Fruit fly (Drosophila melanogaster) whole organism, adult: ENCODE results near the gene CG44303.
A peak's percentile ranks its signal among the peaks of the same experiment; 100 is the strongest.

Experiments
- CG11617 ChIP-seq: fragments of 200-800 bp; sonication (Bioruptor generic); optimal IDR thresholded peaks from 2 replicates; lab custom pipeline; 2017; ENCODE audit warnings: mild to moderate bottlenecking, missing biosample characterization, missing genetic modification reagents, missing genetic modification characterization
- CG12768 ChIP-seq: fragments of 200-800 bp; sonication (Bioruptor generic); optimal IDR thresholded peaks from 2 replicates; lab custom pipeline; 2017; ENCODE audit warnings: missing biosample characterization, missing genetic modification characterization, mild to moderate bottlenecking, moderate library complexity, missing genetic modification reagents
- CG14711 ChIP-seq: fragments of 200-800 bp; sonication (Bioruptor generic); optimal IDR thresholded peaks from 2 replicates; lab custom pipeline; 2018; ENCODE audit warnings: missing biosample characterization, mild to moderate bottlenecking, missing genetic modification characterization, moderate library complexity
- CG1620 ChIP-seq: fragments of 200-800 bp; sonication (Bioruptor generic); optimal IDR thresholded peaks from 2 replicates; lab custom pipeline; 2016; ENCODE audit warnings: missing biosample characterization, missing genetic modification characterization
- CG33017 ChIP-seq: fragments of 200-800 bp; sonication (Bioruptor generic); optimal IDR thresholded peaks from 2 replicates; lab custom pipeline; 2018; ENCODE audit warnings: missing biosample characterization, mild to moderate bottlenecking, missing genetic modification characterization, moderate library complexity
- CG5204 ChIP-seq: fragments of 200-800 bp; sonication (Bioruptor generic); optimal IDR thresholded peaks from 2 replicates; lab custom pipeline; 2016; ENCODE audit warnings: missing biosample characterization, missing genetic modification characterization
- CG7045 ChIP-seq: fragments of 200-800 bp; sonication (Bioruptor generic); optimal IDR thresholded peaks from 2 replicates; lab custom pipeline; 2017; ENCODE audit warnings: missing biosample characterization, mild to moderate bottlenecking, missing genetic modification characterization
- CG7101 ChIP-seq: fragments of 200-800 bp; sonication (Bioruptor generic); optimal IDR thresholded peaks from 2 replicates; lab custom pipeline; 2018; ENCODE audit warnings: missing biosample characterization, mild to moderate bottlenecking, missing genetic modification characterization, moderate library complexity
- Clk ChIP-seq: fragments of 200-800 bp; sonication (Bioruptor generic); optimal IDR thresholded peaks from 2 replicates; lab custom pipeline; 2017; ENCODE audit warnings: missing biosample characterization, missing genetic modification characterization
- Crg-1 ChIP-seq: fragments of 200-800 bp; sonication (Bioruptor generic); optimal IDR thresholded peaks from 2 replicates; lab custom pipeline; 2016; ENCODE audit warnings: missing biosample characterization, missing genetic modification characterization
- Hr96 ChIP-seq: fragments of 200-800 bp; sonication (Bioruptor generic); optimal IDR thresholded peaks from 2 replicates; lab custom pipeline; 2016; ENCODE audit warnings: missing biosample characterization, missing genetic modification characterization
- Mnt ChIP-seq: fragments of 200-800 bp; sonication (Bioruptor generic); optimal IDR thresholded peaks from 2 replicates; lab custom pipeline; 2016; ENCODE audit warnings: missing biosample characterization, mild to moderate bottlenecking, missing genetic modification characterization
- bab1 ChIP-seq: fragments of 200-800 bp; sonication (Bioruptor generic); optimal IDR thresholded peaks from 3 replicates; lab custom pipeline; 2019; ENCODE audit warnings: missing biosample characterization, mild to moderate bottlenecking, missing genetic modification characterization, moderate library complexity
- cic ChIP-seq: fragments of 200-800 bp; sonication (Bioruptor generic); optimal IDR thresholded peaks from 2 replicates; lab custom pipeline; 2017; ENCODE audit warnings: missing biosample characterization, mild to moderate bottlenecking, missing genetic modification characterization, moderate library complexity
- cnc ChIP-seq, 2 experiments: fragments of >200 bp; optimal IDR thresholded peaks; 2 replicates each; lab custom pipeline; 2017
- kay ChIP-seq: fragments of 200-800 bp; sonication (Bioruptor generic); peaks from one replicate; lab custom pipeline; 2016; ENCODE audit warnings: missing biosample characterization, missing genetic modification characterization, borderline replicate concordance
- ovo ChIP-seq: fragments of 200-800 bp; sonication (Bioruptor generic); optimal IDR thresholded peaks from 2 replicates; lab custom pipeline; 2016; ENCODE audit warnings: missing biosample characterization, missing genetic modification characterization
- pad ChIP-seq: fragments of 200-800 bp; sonication (Bioruptor generic); optimal IDR thresholded peaks from 3 replicates; lab custom pipeline; 2017; ENCODE audit warnings: missing biosample characterization, missing genetic modification characterization, mild to moderate bottlenecking, moderate library complexity, missing genetic modification reagents
- tj ChIP-seq: fragments of 200-800 bp; sonication (Bioruptor generic); optimal IDR thresholded peaks from 3 replicates; lab custom pipeline; 2017; ENCODE audit warnings: missing biosample characterization, mild to moderate bottlenecking, missing genetic modification characterization, moderate library complexity
- toe ChIP-seq: fragments of 200-800 bp; sonication (Bioruptor generic); optimal IDR thresholded peaks from 2 replicates; lab custom pipeline; 2016; ENCODE audit warnings: missing biosample characterization, missing genetic modification characterization

The CG44303 gene

DNA sequence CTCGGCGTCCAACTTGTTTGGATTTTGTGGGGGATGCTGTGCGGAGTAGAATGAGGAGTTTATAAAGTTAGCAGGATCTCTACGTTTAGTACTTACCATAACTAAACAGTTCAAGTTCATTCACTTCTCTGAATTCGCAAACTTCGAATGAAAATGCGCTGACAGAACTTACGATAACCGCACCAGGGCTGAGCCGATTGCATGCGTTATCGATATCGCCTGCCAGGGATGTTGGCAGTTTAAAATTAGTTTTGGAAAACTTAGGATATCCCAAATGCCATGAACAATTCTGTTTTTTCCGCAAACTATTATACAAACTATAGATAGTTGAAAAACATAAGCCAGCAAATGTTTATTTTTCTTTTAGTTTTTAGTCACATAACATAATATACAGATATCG is at the start of gene CG44303:
Gene CG44303 (minus strand): TSS at position 154 of the 400 bp plus-strand sequence.
- TF ChIP-seq cic (GFP tag; lab: Kevin White, UChicago) (no peak), CG7101 (tag; lab: Kevin White, UChicago) (no peak), bab1 (GFP tag; lab: Kevin White, UChicago) (no peak), Crg-1 (GFP tag; lab: Kevin White, UChicago) (no peak), CG14711 (tag; lab: Kevin White, UChicago) (no peak), Mnt (no peak), pad (no peak), CG12768 (GFP tag; lab: Kevin White, UChicago) (no peak), kay (GFP tag; lab: Kevin White, UChicago) (no peak), Clk (GFP tag; lab: Kevin White, UChicago) (no peak), CG5204 (GFP tag; lab: Kevin White, UChicago) (no peak), CG1620 (GFP tag; lab: Kevin White, UChicago) (no peak), tj (GFP tag; lab: Kevin White, UChicago) (no peak), CG11617 (GFP tag; lab: Kevin White, UChicago) (no peak), toe (GFP tag; lab: Kevin White, UChicago) (no peak), CG7045 (no peak), Hr96 (GFP tag; lab: Kevin White, UChicago) (no peak)

DNA sequence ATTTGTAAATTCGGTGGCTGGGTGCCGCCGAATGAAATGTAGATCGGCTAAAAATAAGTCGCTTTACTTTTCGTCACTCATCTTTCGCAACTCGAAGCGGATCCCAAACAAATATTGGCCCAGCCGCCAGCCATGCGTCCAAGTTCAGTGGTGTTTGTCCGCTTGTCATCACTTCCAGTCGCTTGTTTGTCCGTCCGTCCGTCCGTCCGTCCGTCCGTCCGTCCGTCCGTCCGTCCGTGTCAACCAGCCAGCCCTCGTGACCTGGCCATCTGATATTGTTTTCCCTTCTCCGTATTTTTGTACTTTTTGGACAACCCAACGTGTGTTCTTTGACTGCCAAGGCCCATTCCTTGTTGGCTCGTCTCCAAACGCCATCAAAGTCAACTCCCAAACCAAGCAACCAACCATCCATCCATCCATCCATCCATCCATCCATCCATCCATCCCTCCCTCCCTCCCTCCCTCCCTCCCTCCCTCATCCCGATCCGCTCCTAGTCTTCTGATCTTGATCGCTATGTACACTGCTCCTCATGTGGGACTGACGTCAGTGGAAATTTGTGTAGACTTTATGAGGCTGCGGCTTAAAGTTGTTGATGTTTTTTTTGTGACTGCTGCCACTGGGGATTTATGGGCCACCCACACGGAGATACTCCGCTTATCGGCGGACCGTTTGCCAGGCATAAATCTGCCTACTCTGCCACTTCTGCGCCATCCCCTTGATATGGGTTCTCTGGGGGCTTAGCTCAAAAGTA is 46.2 kb upstream of the CG44303 start:
- TF ChIP-seq CG5204 (GFP tag; lab: Kevin White, UChicago) (no peak), cic (GFP tag; lab: Kevin White, UChicago) (no peak)

DNA sequence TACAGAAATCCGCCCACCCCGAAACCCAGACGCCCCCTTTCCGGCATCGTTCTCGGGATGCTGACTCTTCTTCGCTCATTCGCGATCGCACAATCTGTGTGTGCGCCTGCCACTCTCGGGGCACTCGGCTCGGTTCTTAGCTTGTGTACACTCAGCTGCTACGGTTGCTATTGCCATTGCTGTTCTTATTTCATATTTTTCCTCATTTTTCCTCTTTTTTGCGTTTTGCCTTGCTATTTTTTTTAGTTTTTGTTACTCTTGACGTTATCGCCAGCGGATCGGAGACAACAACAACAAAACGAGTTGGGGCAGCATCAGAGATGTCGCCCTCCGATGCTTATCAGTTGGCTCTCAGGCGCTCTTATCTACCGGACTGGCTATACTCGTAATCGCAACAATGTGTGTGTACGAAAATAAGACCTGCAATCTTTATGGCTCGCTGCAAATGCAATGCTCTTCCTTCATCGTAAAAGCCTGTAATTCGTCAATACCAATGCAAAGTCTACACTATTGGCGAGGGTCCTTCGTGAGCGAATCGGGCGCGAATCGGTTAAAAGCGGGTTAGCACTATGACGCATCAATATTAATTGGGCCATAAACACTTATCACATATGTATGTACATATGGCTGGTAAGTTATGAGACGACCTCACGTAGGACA is 43.5 kb upstream of the CG44303 start:
- no peak for TF ChIP-seq CG1620 (GFP tag; lab: Kevin White, UChicago)
- TF ChIP-seq tj (GFP tag; lab: Kevin White, UChicago), result no peak
- TF ChIP-seq kay (GFP tag; lab: Kevin White, UChicago), result peak; percentile 26
- TF ChIP-seq CG33017 (tag; lab: Kevin White, UChicago), result no peak
- no peak for TF ChIP-seq cnc (optimal IDR thresholded peaks at IDR 0.05; lab: Kevin White, UChicago)
- no peak for TF ChIP-seq CG7045
- no peak for TF ChIP-seq cic (GFP tag; lab: Kevin White, UChicago)
- no peak for TF ChIP-seq CG7101 (tag; lab: Kevin White, UChicago)

DNA sequence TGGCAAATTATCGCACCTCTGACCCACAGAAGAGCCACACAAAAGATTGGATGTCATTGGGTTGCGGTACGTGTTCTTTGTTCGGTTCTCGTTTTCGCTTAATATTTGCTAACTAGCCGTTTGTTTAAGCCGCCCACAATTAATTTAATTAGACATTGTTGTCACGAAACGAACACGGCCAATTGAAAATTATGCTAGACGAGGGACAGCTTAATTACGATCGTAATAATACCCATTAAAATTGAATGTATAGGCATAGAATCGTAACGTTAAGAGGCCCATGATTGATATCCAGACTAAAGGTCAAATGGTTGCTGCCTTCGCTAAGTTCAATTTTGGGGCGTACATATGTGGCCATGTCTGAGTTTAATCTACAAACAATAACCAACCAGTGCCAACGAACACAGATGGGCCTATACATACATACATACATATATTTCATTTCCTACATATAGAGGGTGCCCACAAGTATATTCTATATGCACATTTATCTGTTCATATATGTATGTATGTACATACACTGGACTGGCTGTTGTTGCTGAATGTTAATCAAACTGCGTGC is 41.5 kb upstream of the CG44303 start:
- TF ChIP-seq kay (GFP tag; lab: Kevin White, UChicago), result peak; percentile 0
- no peak for TF ChIP-seq CG33017 (tag; lab: Kevin White, UChicago)
- no peak for TF ChIP-seq Clk (GFP tag; lab: Kevin White, UChicago)
- TF ChIP-seq Hr96 (GFP tag; lab: Kevin White, UChicago), result no peak
- TF ChIP-seq CG1620 (GFP tag; lab: Kevin White, UChicago), result no peak

DNA sequence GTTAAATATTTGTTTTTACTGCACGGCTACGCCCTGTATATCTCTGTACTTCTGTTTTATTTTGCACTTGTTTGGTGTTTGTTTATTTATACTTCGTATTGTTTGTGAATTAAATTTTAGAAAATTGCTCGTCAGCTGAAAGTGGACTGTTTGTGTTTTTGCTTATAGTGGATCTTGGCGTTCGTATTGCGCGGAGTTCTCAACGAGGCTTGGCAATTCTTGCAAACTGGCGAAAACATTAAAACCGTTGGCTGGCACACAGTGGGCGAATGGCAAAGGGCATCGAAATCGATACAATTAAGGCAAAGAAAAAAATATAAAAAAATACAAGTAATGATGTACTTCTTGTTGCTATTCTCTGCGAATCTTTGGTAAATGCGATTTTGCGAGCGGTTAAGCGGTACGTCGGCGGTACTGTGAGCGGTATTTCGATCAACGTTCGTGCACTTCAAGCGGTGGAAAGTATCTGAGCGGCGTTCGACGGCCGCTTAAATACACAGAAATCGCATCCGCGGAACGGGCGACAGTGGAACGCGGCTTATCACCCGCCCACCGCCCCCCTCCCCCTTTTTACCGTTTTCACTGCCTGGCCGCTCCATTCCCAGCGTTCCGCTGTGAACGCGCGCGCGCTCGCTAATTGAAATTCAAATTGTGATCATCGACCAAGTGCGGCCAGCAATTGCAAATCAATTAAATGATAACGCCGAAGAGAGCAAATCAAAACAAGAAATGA is 39.7 kb upstream of the CG44303 start:
- TF ChIP-seq Mnt (no peak), bab1 (GFP tag; lab: Kevin White, UChicago) (peak; percentile 50), CG33017 (tag; lab: Kevin White, UChicago) (no peak), tj (GFP tag; lab: Kevin White, UChicago) (peak; percentile 90), ovo (peak; percentile 71)

DNA sequence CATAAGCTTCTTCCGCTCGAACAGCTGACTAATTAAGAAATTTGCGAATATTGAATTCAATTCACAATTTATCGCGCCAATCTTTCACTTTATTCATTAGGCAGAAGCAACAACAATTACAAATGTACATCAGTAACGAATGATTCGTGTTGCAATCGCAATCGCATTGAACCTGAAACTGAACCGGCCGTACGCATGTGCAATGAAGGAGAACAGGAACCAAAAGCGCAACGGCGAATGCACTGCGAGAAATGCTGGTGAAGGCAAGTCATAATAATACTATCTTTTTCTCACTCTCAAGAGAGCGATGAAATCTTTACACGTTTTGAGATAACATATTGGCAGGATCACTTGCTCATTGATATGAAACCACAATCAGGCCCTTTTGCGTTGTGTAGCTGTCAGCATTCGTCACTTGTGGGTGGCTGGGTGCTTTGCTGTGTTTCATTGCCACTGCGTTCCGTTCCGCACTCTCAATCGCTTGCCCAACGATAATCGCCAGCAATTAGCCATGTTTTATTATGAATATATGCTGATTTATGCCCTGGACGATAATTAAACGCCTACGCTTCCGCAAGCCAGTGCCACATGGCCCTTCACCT is 37.8 kb upstream of the CG44303 start:
- no peak for TF ChIP-seq Hr96 (GFP tag; lab: Kevin White, UChicago)
- no peak for TF ChIP-seq CG11617 (GFP tag; lab: Kevin White, UChicago)
- no peak for TF ChIP-seq Crg-1 (GFP tag; lab: Kevin White, UChicago)
